Worm (Caenorhabditis elegans) whole organism, L1 larva: Measurements from ENCODE around the gene cyp-35A5.

Experiments used
- ama-1 ChIP-seq: fragments of 150-350 bp; optimal IDR thresholded peaks from 2 replicates; lab custom pipeline; 2014
- blmp-1 ChIP-seq: fragments of 150-350 bp; optimal IDR thresholded peaks from 2 replicates; lab custom pipeline; 2014; ENCODE audit warnings: missing biosample characterization, missing genetic modification characterization
- ceh-88 ChIP-seq: fragments of 200-800 bp; sonication (Bioruptor generic); IDR thresholded peaks from 2 replicates; pipeline ENCODE4 v1.3.6; 2022; ENCODE audit warnings: missing genetic modification characterization, missing compliant biosample characterization
- elt-3 ChIP-seq, 6 experiments: fragments of 150-350 bp in 1 of 6; sonication (generic microtip); optimal IDR thresholded peaks; 2 replicates each; lab custom pipeline; 2017 to 2018; ENCODE audit warnings: missing biosample characterization in 6 of 6, missing genetic modification characterization in 6 of 6, inconsistent platforms in 1 of 6
- fkh-10 ChIP-seq: sonication (generic microtip); optimal IDR thresholded peaks from 2 replicates; lab custom pipeline; 2017; ENCODE audit warnings: missing biosample characterization, missing genetic modification reagents, missing genetic modification characterization
- isw-1 ChIP-seq: fragments of 200-800 bp; sonication (Bioruptor generic); IDR thresholded peaks from 2 replicates; pipeline ENCODE4 v1.3.6; 2022; ENCODE audit warnings: missing genetic modification characterization, missing compliant biosample characterization
- jun-1 ChIP-seq: fragments of 150-350 bp; optimal IDR thresholded peaks from 2 replicates; lab custom pipeline; 2014; ENCODE audit warnings: missing biosample characterization, missing genetic modification reagents, missing genetic modification characterization
- lir-3 ChIP-seq: sonication (generic microtip); optimal IDR thresholded peaks from 2 replicates; lab custom pipeline; 2016; ENCODE audit warnings: mild to moderate bottlenecking, missing genetic modification characterization, moderate library complexity, missing compliant biosample characterization; ENCODE audit not compliant: poor library complexity
- nhr-11 ChIP-seq: fragments of 150-350 bp; optimal IDR thresholded peaks from 2 replicates; lab custom pipeline; 2014; ENCODE audit warnings: missing biosample characterization, missing genetic modification characterization
- nhr-76 ChIP-seq: sonication (generic microtip); optimal IDR thresholded peaks from 2 replicates; lab custom pipeline; 2017; ENCODE audit warnings: missing biosample characterization, missing genetic modification characterization
- snpc-4 ChIP-seq: fragments of 150-350 bp; optimal IDR thresholded peaks from 2 replicates; lab custom pipeline; 2014; ENCODE audit warnings: missing biosample characterization, missing genetic modification characterization
- unc-86 ChIP-seq: sonication (generic microtip); optimal IDR thresholded peaks from 2 replicates; lab custom pipeline; 2016; ENCODE audit warnings: missing genetic modification characterization, missing compliant biosample characterization
- ztf-4 ChIP-seq: fragments of 150-350 bp; optimal IDR thresholded peaks from 2 replicates; lab custom pipeline; 2014; ENCODE audit warnings: missing biosample characterization, missing genetic modification characterization

- TF ChIP-seq ztf-4 (no peak), ama-1 (lab: Kevin White, UChicago) (no peak), unc-86 (tag; lab: Kevin White, UChicago) (no peak), snpc-4 (no peak), jun-1 (tag; lab: Kevin White, UChicago) (no peak), lir-3 (no peak), nhr-76 (tag; lab: Kevin White, UChicago) (no peak), fkh-10 (no peak), elt-3 (tag; optimal IDR thresholded peaks at IDR 0.05; lab: Kevin White, UChicago) (no peak), isw-1 (GFP tag; lab: Robert Waterston, UW) (no peak), blmp-1 (no peak), nhr-11 (no peak), ceh-88 (GFP tag; lab: Robert Waterston, UW) (no peak)
These were observed 4.8 kb upstream of the cyp-35A5 start, which contains the start of gene srx-63 for ce11 chrV:3931326-3931725.
